Worm (Caenorhabditis elegans) whole organism, mixed stage, embryonic: ENCODE data around the gene acp-2.

ENCODE experiments used
- blmp-1 ChIP-seq: fragments of 150-350 bp; optimal IDR thresholded peaks from 2 replicates; lab custom pipeline; 2014; ENCODE audit warnings: missing biosample characterization, missing genetic modification characterization
- ceh-39 ChIP-seq: fragments of 150-350 bp; optimal IDR thresholded peaks from 2 replicates; lab custom pipeline; 2014; ENCODE audit warnings: missing biosample characterization, missing genetic modification characterization
- cnd-1 ChIP-seq: fragments of 200-800 bp; sonication (Bioruptor generic); optimal IDR thresholded peaks from 2 replicates; lab custom pipeline; 2018; ENCODE audit warnings: mild to moderate bottlenecking, missing genetic modification characterization, missing compliant biosample characterization
- elt-1 ChIP-seq: sonication (generic microtip); optimal IDR thresholded peaks from 2 replicates; lab custom pipeline; 2017; ENCODE audit warnings: missing genetic modification characterization, mild to moderate bottlenecking, missing compliant biosample characterization, antibody characterized with exemption, moderate library complexity, borderline replicate concordance; ENCODE audit not compliant: insufficient read depth
- elt-3 ChIP-seq: fragments of 150-350 bp; optimal IDR thresholded peaks from 2 replicates; lab custom pipeline; 2014; ENCODE audit warnings: missing biosample characterization, missing genetic modification characterization
- mab-5 ChIP-seq: fragments of 150-350 bp; optimal IDR thresholded peaks from 2 replicates; lab custom pipeline; 2014; ENCODE audit warnings: missing biosample characterization, missing genetic modification characterization
- mep-1 ChIP-seq: fragments of 150-350 bp; optimal IDR thresholded peaks from 2 replicates; lab custom pipeline; 2017; ENCODE audit warnings: missing biosample characterization, missing genetic modification reagents, missing genetic modification characterization, inconsistent platforms
- nhr-12 ChIP-seq: fragments of 150-350 bp; optimal IDR thresholded peaks from 2 replicates; lab custom pipeline; 2014; ENCODE audit warnings: missing biosample characterization, missing genetic modification characterization
- nhr-237 ChIP-seq: fragments of 150-350 bp; optimal IDR thresholded peaks from 2 replicates; lab custom pipeline; 2014; ENCODE audit warnings: missing biosample characterization, missing genetic modification characterization
- nhr-28 ChIP-seq: fragments of 150-350 bp; optimal IDR thresholded peaks from 2 replicates; lab custom pipeline; 2014; ENCODE audit warnings: missing biosample characterization, missing genetic modification characterization
- nhr-76 ChIP-seq: sonication (generic microtip); optimal IDR thresholded peaks from 2 replicates; lab custom pipeline; 2017; ENCODE audit warnings: missing biosample characterization, missing genetic modification characterization
- unc-39 ChIP-seq: fragments of 150-350 bp; optimal IDR thresholded peaks from 2 replicates; lab custom pipeline; 2014; ENCODE audit warnings: missing biosample characterization, missing genetic modification characterization
- unc-62 ChIP-seq: fragments of 150-350 bp; optimal IDR thresholded peaks from 2 replicates; lab custom pipeline; 2014; ENCODE audit warnings: missing biosample characterization, missing genetic modification reagents, missing genetic modification characterization

DNA sequence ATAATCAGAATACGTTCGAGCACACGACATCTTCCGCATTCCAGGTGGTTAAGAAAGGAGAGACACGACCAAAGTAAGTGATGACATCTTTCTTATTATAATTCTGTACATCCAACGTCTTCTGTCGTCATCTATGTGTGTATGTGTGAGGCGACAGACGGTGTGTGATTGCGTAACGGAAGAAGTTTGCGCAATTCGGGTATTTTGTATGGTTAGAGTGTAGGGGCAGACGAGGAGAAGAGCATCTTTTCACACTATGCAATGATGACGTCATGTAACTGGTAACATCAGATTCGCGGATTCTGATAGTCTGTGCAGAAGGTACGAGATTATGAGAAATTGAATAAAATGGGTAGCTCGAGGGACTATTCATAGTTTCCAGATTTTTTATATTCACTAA is 16.8 kb downstream of the acp-2 start:
- no peak for TF ChIP-seq unc-39 (tag; lab: Kevin White, UChicago)
- TF ChIP-seq unc-62 = no peak
- no peak for TF ChIP-seq mep-1 (tag; lab: Kevin White, UChicago)
- no peak for TF ChIP-seq nhr-12 (tag; lab: Kevin White, UChicago)
- peak; percentile 33 for TF ChIP-seq elt-1 (tag; lab: Kevin White, UChicago)
- no peak for TF ChIP-seq blmp-1 (tag; lab: Kevin White, UChicago)
- no peak for TF ChIP-seq ceh-39 (tag; lab: Kevin White, UChicago)
- peak; percentile 79 for TF ChIP-seq cnd-1
- TF ChIP-seq nhr-76 (tag; lab: Kevin White, UChicago) = no peak
- no peak for TF ChIP-seq nhr-237 (tag; lab: Kevin White, UChicago)
- no peak for TF ChIP-seq mab-5 (tag; lab: Kevin White, UChicago)
- TF ChIP-seq nhr-28 (tag; lab: Kevin White, UChicago) = no peak
- TF ChIP-seq elt-3 (tag; lab: Kevin White, UChicago) = no peak
